Worm (Caenorhabditis elegans): Measurements from ENCODE around the gene C18H7.12.

- TF ChIP-seq tbx-2 (tag; optimal IDR thresholded peaks at IDR 0.05) (no peak), pha-4 (tag; optimal IDR thresholded peaks at IDR 0.05) (no peak), nhr-11 (tag; optimal IDR thresholded peaks at IDR 0.05) (no peak), ztf-16 (tag; optimal IDR thresholded peaks at IDR 0.05) (no peak), ama-1 (optimal IDR thresholded peaks at IDR 0.05) (no peak), ceh-45 (GFP tag; IDR thresholded peaks at IDR 0.05) (no peak), nhr-232 (tag; optimal IDR thresholded peaks at IDR 0.05) (no peak), sox-4 (tag; optimal IDR thresholded peaks at IDR 0.05) (no peak), fkh-6 (tag; optimal IDR thresholded peaks at IDR 0.05) (no peak)
Observed at ce11 chrIV:606055-606454, 18.4 kb upstream of the C18H7.12 start, which contains the start of gene inx-18.
